Fruit fly (Drosophila melanogaster): ENCODE results near the gene Acp24A4.

dm6 chr2L:3670481-3670880, 23.2 kb downstream of the Acp24A4 start, which contains the start of gene Sfp24Bc:
- TF ChIP-seq CTCF (optimal IDR thresholded peaks at IDR 0.05) (no peak), CG8478 (optimal IDR thresholded peaks at IDR 0.05) (no peak)

Data from S2 (cell line).